Fruit fly (Drosophila melanogaster): Measurements from ENCODE around the gene Vps15.

The Vps15 gene

dm6 chr3R:9226701-9227313 is 18.9 kb downstream of the Vps15 start (continued):
- TF ChIP-seq sr (GFP tag; IDR thresholded peaks at IDR 0.05) (peak; percentile 90), C15 (GFP tag; IDR thresholded peaks at IDR 0.05) (no peak), eve (GFP tag; optimal IDR thresholded peaks at IDR 0.05) (peak in 1 of 2 experiments; percentile 61)

- TF ChIP-seq CG17359 (tag; optimal IDR thresholded peaks at IDR 0.05) (peak; percentile 33), CG1832 (GFP tag; optimal IDR thresholded peaks at IDR 0.05) (peak; percentile 80), nom (GFP tag; optimal IDR thresholded peaks at IDR 0.05) (peak; percentile 20), Nf-YB (GFP tag; optimal IDR thresholded peaks at IDR 0.05) (no peak), sisA (GFP tag; IDR thresholded peaks at IDR 0.05) (no peak), Mes4 (GFP tag; optimal IDR thresholded peaks at IDR 0.05) (no peak), Xrp1 (GFP tag; IDR thresholded peaks at IDR 0.05) (peak; percentile 34; the same call in 1 of the 2 replicates), CG2199 (GFP tag; IDR thresholded peaks at IDR 0.05) (0 out of 3 replicates have a peak, but pooled peaks have one; percentile 18), CG10321 (GFP tag; IDR thresholded peaks at IDR 0.05) (peak; percentile 40; the same call in 1 of the 2 replicates), Poxn (GFP tag; IDR thresholded peaks at IDR 0.05) (no peak)
These were observed 19.5 kb downstream of the Vps15 start for dm6 chr3R:9226146-9226545.

dm6 chr3R:9224807-9225206 is 20.9 kb downstream of the Vps15 start:
- TF ChIP-seq Adf1 (GFP tag; IDR thresholded peaks at IDR 0.05) (0 out of 2 replicates have a peak, but pooled peaks have one; percentile 14), CG13624 (GFP tag; optimal IDR thresholded peaks at IDR 0.05) (peak; percentile 46), CG18011 (GFP tag; optimal IDR thresholded peaks at IDR 0.05) (no peak), Sox100B (GFP tag; optimal IDR thresholded peaks at IDR 0.05) (peak; percentile 84), CG13123 (GFP tag; optimal IDR thresholded peaks at IDR 0.05) (peak; percentile 44), CG14050 (GFP tag; IDR thresholded peaks at IDR 0.05) (peak; percentile 38; the same call in 1 of the 3 replicates), CG8478 (optimal IDR thresholded peaks at IDR 0.05) (no peak), fd96Cb (tag; optimal IDR thresholded peaks at IDR 0.05) (peak; percentile 82), Vsx1 (GFP tag; optimal IDR thresholded peaks at IDR 0.05) (peak; percentile 16), Optix (GFP tag; IDR thresholded peaks at IDR 0.05) (no peak), CG17802 (tag; optimal IDR thresholded peaks at IDR 0.05) (peak; percentile 8), CG18764 (GFP tag; optimal IDR thresholded peaks at IDR 0.05) (peak; percentile 51), Chrac-16 (GFP tag; optimal IDR thresholded peaks at IDR 0.05) (peak; percentile 71), CG12744 (GFP tag; optimal IDR thresholded peaks at IDR 0.05) (peak; percentile 12), amos (GFP tag; IDR thresholded peaks at IDR 0.05; ENCODE audit: partially characterized antibody) (no peak), CG8290 (GFP tag; optimal IDR thresholded peaks at IDR 0.05) (no peak), CG8290 (tag; optimal IDR thresholded peaks at IDR 0.05) (peak in 1 of 2 experiments; percentile 40), CG7372 (GFP tag; IDR thresholded peaks at IDR 0.05) (peak; percentile 7; the same call in 1 of the 2 replicates), Poxn (GFP tag; IDR thresholded peaks at IDR 0.05) (no peak), B-H2 (GFP tag; optimal IDR thresholded peaks at IDR 0.05) (no peak), CG12769 (tag; optimal IDR thresholded peaks at IDR 0.05) (peak; percentile 29), mld (GFP tag; IDR thresholded peaks at IDR 0.05; ENCODE audit: partially characterized antibody) (no peak), CG15269 (tag; optimal IDR thresholded peaks at IDR 0.05) (peak; percentile 70), insv (GFP tag; optimal IDR thresholded peaks at IDR 0.05) (no peak), onecut (GFP tag; IDR thresholded peaks at IDR 0.05) (no peak), Stat92E (GFP tag; optimal IDR thresholded peaks at IDR 0.05) (no peak), CG7839 (tag; optimal IDR thresholded peaks at IDR 0.05) (peak; percentile 57), CG30403 (GFP tag; optimal IDR thresholded peaks at IDR 0.05) (peak; percentile 72), CG6813 (GFP tag; optimal IDR thresholded peaks at IDR 0.05) (peak; percentile 55), CG7271 (tag; optimal IDR thresholded peaks at IDR 0.05) (no peak), Rfx (GFP tag; IDR thresholded peaks at IDR 0.05) (peak; percentile 65), Ada2b (GFP tag; IDR thresholded peaks at IDR 0.05) (peak; percentile 51), jumu (GFP tag; optimal IDR thresholded peaks at IDR 0.05) (peak; percentile 37), CG4854 (GFP tag; optimal IDR thresholded peaks at IDR 0.05) (no peak), Elba2 (GFP tag; optimal IDR thresholded peaks at IDR 0.05) (no peak)

All from whole organism, embryonic.